Worm (Caenorhabditis elegans) whole organism, L1 larva: ENCODE measurements around the gene vab-23.
A peak's percentile ranks its signal among the peaks of the same experiment; 100 is the strongest.

Experiments
- C16A3.4 ChIP-seq: fragments of 150-350 bp; optimal IDR thresholded peaks from 2 replicates; lab custom pipeline; 2014; ENCODE audit warnings: missing biosample characterization, missing genetic modification characterization
- aha-1 ChIP-seq: fragments of 150-350 bp; optimal IDR thresholded peaks from 2 replicates; lab custom pipeline; 2014; ENCODE audit warnings: missing biosample characterization, missing genetic modification characterization
- alr-1 ChIP-seq: fragments of 200-800 bp; sonication (Bioruptor generic); optimal IDR thresholded peaks from 2 replicates; lab custom pipeline; 2018; ENCODE audit warnings: borderline replicate concordance, mild to moderate bottlenecking, missing genetic modification characterization, missing compliant biosample characterization
- ceh-8 ChIP-seq: fragments of 200-800 bp; sonication (Bioruptor generic); optimal IDR thresholded peaks from 2 replicates; lab custom pipeline; 2018; ENCODE audit warnings: mild to moderate bottlenecking, missing genetic modification characterization, moderate library complexity, missing compliant biosample characterization
- ceh-88 ChIP-seq: fragments of 200-800 bp; sonication (Bioruptor generic); IDR thresholded peaks from 2 replicates; pipeline ENCODE4 v1.3.6; 2022; ENCODE audit warnings: missing genetic modification characterization, missing compliant biosample characterization
- ces-1 ChIP-seq: fragments of 150-350 bp; optimal IDR thresholded peaks from 2 replicates; lab custom pipeline; 2014; ENCODE audit warnings: missing biosample characterization, missing genetic modification reagents, missing genetic modification characterization
- dpl-1 ChIP-seq, 3 experiments: fragments of 150-350 bp in 2 of 3; sonication (generic microtip) in 1 of 3; optimal IDR thresholded peaks; 2 replicates each; lab custom pipeline; 2014 to 2017; ENCODE audit warnings: missing biosample characterization in 3 of 3, missing genetic modification characterization in 3 of 3, missing genetic modification reagents in 3 of 3
- dsc-1 ChIP-seq: sonication (generic microtip); optimal IDR thresholded peaks from 2 replicates; lab custom pipeline; 2016; ENCODE audit warnings: mild to moderate bottlenecking, missing genetic modification characterization, missing compliant biosample characterization
- efl-1 ChIP-seq, 4 experiments: fragments of 150-350 bp; optimal IDR thresholded peaks in 3 of 4; peaks in 1 of 4; 1 replicate in 1 of 4; 2 replicates in 3 of 4; lab custom pipeline; 2014; ENCODE audit warnings: missing biosample characterization in 2 of 4, missing genetic modification characterization in 2 of 4, missing genetic modification reagents in 2 of 4
- egl-27 ChIP-seq, 2 experiments: fragments of 150-350 bp in 1 of 2; sonication (generic microtip); optimal IDR thresholded peaks; 3 replicates each; lab custom pipeline; 2017 to 2018; ENCODE audit warnings: missing biosample characterization in 2 of 2, missing genetic modification characterization in 2 of 2, missing genetic modification reagents in 2 of 2
- elt-2 ChIP-seq: sonication (generic microtip); optimal IDR thresholded peaks from 2 replicates; lab custom pipeline; 2016; ENCODE audit warnings: missing genetic modification characterization, mild to moderate bottlenecking, inconsistent platforms, missing compliant biosample characterization, missing genetic modification reagents
- elt-3 ChIP-seq, 6 experiments: fragments of 150-350 bp in 1 of 6; sonication (generic microtip); optimal IDR thresholded peaks; 2 replicates each; lab custom pipeline; 2017 to 2018; ENCODE audit warnings: missing biosample characterization in 6 of 6, missing genetic modification characterization in 6 of 6, inconsistent platforms in 1 of 6
- fos-1 ChIP-seq: fragments of 150-350 bp; optimal IDR thresholded peaks from 2 replicates; lab custom pipeline; 2014; ENCODE audit warnings: missing biosample characterization, missing genetic modification characterization
- grh-1 ChIP-seq: fragments of 200-800 bp; sonication (Bioruptor generic); IDR thresholded peaks from 2 replicates; pipeline ENCODE4 v1.3.6; 2022; ENCODE audit warnings: missing genetic modification reagents, missing genetic modification characterization, missing compliant biosample characterization
- hpl-2 ChIP-seq: fragments of 150-350 bp; optimal IDR thresholded peaks from 2 replicates; lab custom pipeline; 2014; ENCODE audit warnings: missing biosample characterization, missing genetic modification reagents, missing genetic modification characterization
- isw-1 ChIP-seq: fragments of 200-800 bp; sonication (Bioruptor generic); IDR thresholded peaks from 2 replicates; pipeline ENCODE4 v1.3.6; 2022; ENCODE audit warnings: missing genetic modification characterization, missing compliant biosample characterization
- jun-1 ChIP-seq: fragments of 150-350 bp; optimal IDR thresholded peaks from 2 replicates; lab custom pipeline; 2014; ENCODE audit warnings: missing biosample characterization, missing genetic modification reagents, missing genetic modification characterization
- lin-13 ChIP-seq: fragments of 150-350 bp; optimal IDR thresholded peaks from 2 replicates; lab custom pipeline; 2014; ENCODE audit warnings: missing biosample characterization, missing genetic modification reagents, missing genetic modification characterization
- lin-15B ChIP-seq: fragments of 150-350 bp; sonication (generic microtip); optimal IDR thresholded peaks from 3 replicates; lab custom pipeline; 2014; ENCODE audit warnings: missing biosample characterization, missing genetic modification characterization
- lir-3 ChIP-seq: sonication (generic microtip); optimal IDR thresholded peaks from 2 replicates; lab custom pipeline; 2016; ENCODE audit warnings: mild to moderate bottlenecking, missing genetic modification characterization, moderate library complexity, missing compliant biosample characterization; ENCODE audit not compliant: poor library complexity
- lsy-2 ChIP-seq, 2 experiments: fragments of 150-350 bp; optimal IDR thresholded peaks; 2 replicates each; lab custom pipeline; 2014; ENCODE audit warnings: missing biosample characterization in 2 of 2, missing genetic modification characterization in 2 of 2
- nhr-12 ChIP-seq: sonication (generic microtip); optimal IDR thresholded peaks from 2 replicates; lab custom pipeline; 2017; ENCODE audit warnings: missing biosample characterization, missing genetic modification characterization
- nhr-19 ChIP-seq: fragments of 200-800 bp; sonication (Bioruptor generic); conservative IDR thresholded peaks from 2 replicates; pipeline ENCODE4 v1.3.6; 2022; ENCODE audit warnings: missing genetic modification characterization, missing compliant biosample characterization
- nhr-237 ChIP-seq: fragments of 150-350 bp; optimal IDR thresholded peaks from 2 replicates; lab custom pipeline; 2014; ENCODE audit warnings: missing biosample characterization, missing genetic modification characterization
- nhr-28 ChIP-seq: fragments of 150-350 bp; optimal IDR thresholded peaks from 2 replicates; lab custom pipeline; 2014; ENCODE audit warnings: missing biosample characterization, missing genetic modification characterization
- nhr-84 ChIP-seq: sonication (generic microtip); optimal IDR thresholded peaks from 2 replicates; lab custom pipeline; 2017; ENCODE audit warnings: missing biosample characterization, missing genetic modification characterization
- nhr-90 ChIP-seq: sonication (generic microtip); optimal IDR thresholded peaks from 2 replicates; lab custom pipeline; 2016; ENCODE audit warnings: mild to moderate bottlenecking, missing genetic modification characterization, missing compliant biosample characterization; ENCODE audit not compliant: poor library complexity
- pqm-1 ChIP-seq: sonication (generic microtip); optimal IDR thresholded peaks from 3 replicates; lab custom pipeline; 2017; ENCODE audit warnings: missing biosample characterization, missing genetic modification characterization
- snpc-4 ChIP-seq: fragments of 150-350 bp; optimal IDR thresholded peaks from 2 replicates; lab custom pipeline; 2014; ENCODE audit warnings: missing biosample characterization, missing genetic modification characterization
- sptf-1 ChIP-seq: fragments of 150-350 bp; optimal IDR thresholded peaks from 2 replicates; lab custom pipeline; 2014; ENCODE audit warnings: missing biosample characterization, missing genetic modification characterization
- unc-98 ChIP-seq: fragments of 200-800 bp; sonication (Bioruptor generic); IDR thresholded peaks from 2 replicates; pipeline ENCODE4 v1.3.6; 2022; ENCODE audit warnings: missing genetic modification characterization, missing compliant biosample characterization
- ztf-11 ChIP-seq, 2 experiments: sonication (generic microtip); optimal IDR thresholded peaks; 2 replicates each; lab custom pipeline; 2016 to 2017; ENCODE audit warnings: missing genetic modification characterization in 2 of 2, missing biosample characterization in 1 of 2, missing compliant biosample characterization in 1 of 2
- ztf-4 ChIP-seq: fragments of 150-350 bp; optimal IDR thresholded peaks from 2 replicates; lab custom pipeline; 2014; ENCODE audit warnings: missing biosample characterization, missing genetic modification characterization

Gene vab-23

DNA sequence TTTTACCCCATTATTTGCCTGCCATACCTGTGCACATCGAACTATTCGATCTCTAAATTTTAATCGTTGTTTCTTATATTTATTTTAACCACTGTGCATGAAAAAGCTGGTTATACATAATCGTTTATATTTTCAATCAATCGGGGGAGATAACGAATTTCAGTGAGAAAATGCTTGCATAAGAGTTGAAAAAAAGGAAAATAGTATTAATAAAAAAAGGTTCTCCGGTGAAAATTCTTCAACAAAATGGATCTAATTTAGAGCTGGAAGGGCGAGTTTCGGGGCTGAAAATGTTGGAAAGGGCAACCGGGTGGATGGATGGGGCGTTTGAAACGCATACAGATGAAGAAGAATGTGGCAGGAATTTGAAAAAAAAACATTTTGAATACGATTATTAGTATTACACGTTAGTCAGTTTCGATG, 16.5 kb upstream of the vab-23 start:
- TF ChIP-seq nhr-84 (tag; lab: Kevin White, UChicago) (no peak), lir-3 (tag; lab: Kevin White, UChicago) (no peak), aha-1 (no peak)

- TF ChIP-seq ztf-4 (tag; lab: Kevin White, UChicago) = no peak
- no peak for TF ChIP-seq efl-1 (optimal IDR thresholded peaks at IDR 0.05; lab: Kevin White, UChicago)
- peak in 1 of 2 experiments; percentile 63 for TF ChIP-seq efl-1 (GFP tag; optimal IDR thresholded peaks at IDR 0.05 in 1 of 2; lab: Kevin White, UChicago)
- TF ChIP-seq, all 84 proteins: peak for 1
These were observed 15.9 kb upstream of the vab-23 start for ce11 chrII:11916945-11917344.

DNA sequence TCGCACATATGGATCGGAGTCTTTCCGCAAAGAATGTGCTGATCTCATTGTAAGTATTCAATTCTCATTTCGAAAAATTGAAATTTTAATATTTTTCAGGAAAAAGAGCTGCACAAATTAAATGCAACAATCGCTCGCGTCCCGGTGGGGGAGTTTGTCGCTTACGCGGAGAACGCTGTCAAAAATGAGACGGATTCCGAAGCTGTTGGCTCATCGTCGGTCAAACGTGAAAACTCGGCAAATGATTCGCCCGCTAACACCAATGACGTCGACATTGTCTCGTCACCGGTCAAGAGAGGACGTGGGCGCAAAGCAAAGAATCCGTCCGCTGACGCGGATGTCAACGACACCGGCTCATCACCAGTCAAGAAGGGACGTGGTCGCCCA, 15.5 kb upstream of the vab-23 start:
- TF ChIP-seq nhr-28 (tag; lab: Kevin White, UChicago) (no peak), sptf-1 (no peak), snpc-4 (tag; lab: Kevin White, UChicago) (no peak), lin-15B (tag; lab: Kevin White, UChicago) (no peak), efl-1 (optimal IDR thresholded peaks at IDR 0.05; lab: Kevin White, UChicago) (no peak), efl-1 (GFP tag; optimal IDR thresholded peaks at IDR 0.05 in 1 of 2; lab: Kevin White, UChicago) (no peak), dpl-1 (GFP tag; optimal IDR thresholded peaks at IDR 0.05; lab: Kevin White, UChicago) (no peak), nhr-237 (no peak), fos-1 (tag; lab: Kevin White, UChicago) (no peak), dsc-1 (tag; lab: Kevin White, UChicago) (no peak), isw-1 (GFP tag; lab: Robert Waterston, UW) (no peak), jun-1 (tag; lab: Kevin White, UChicago) (no peak), pqm-1 (no peak), ceh-8 (GFP tag; lab: Kevin White, UChicago) (no peak), ces-1 (GFP tag; lab: Kevin White, UChicago) (no peak), lin-13 (GFP tag; lab: Kevin White, UChicago) (no peak), ceh-88 (GFP tag; lab: Robert Waterston, UW) (no peak), alr-1 (tag; lab: Kevin White, UChicago) (no peak), nhr-84 (tag; lab: Kevin White, UChicago) (no peak)

ce11 chrII:11915770-11916554, 15.0 kb upstream of the vab-23 start, which contains the start of the genes vps-15 and hmg-12:
TSS of gene vps-15 (minus strand) at chrII:11915852.
TSS of gene hmg-12 (plus strand) at chrII:11916513.
- TF ChIP-seq lsy-2 (tag; optimal IDR thresholded peaks at IDR 0.05; lab: Kevin White, UChicago) = peak; percentile 80 to 87
- TF ChIP-seq grh-1 (GFP tag; lab: Robert Waterston, UW) = no peak
- peak; percentile 58 for TF ChIP-seq hpl-2 (GFP tag; lab: Kevin White, UChicago)
- no peak for TF ChIP-seq elt-3 (tag; optimal IDR thresholded peaks at IDR 0.05; lab: Kevin White, UChicago)
- no peak for TF ChIP-seq unc-98 (GFP tag; lab: Robert Waterston, UW)
- no peak for TF ChIP-seq nhr-12 (tag; lab: Kevin White, UChicago)
- TF ChIP-seq dpl-1 (GFP tag; optimal IDR thresholded peaks at IDR 0.05; lab: Kevin White, UChicago) = peak in 2 of 3 experiments; percentile 10 to 19
- TF ChIP-seq efl-1 (optimal IDR thresholded peaks at IDR 0.05; lab: Kevin White, UChicago) = peak; percentile 31 to 85
- TF ChIP-seq efl-1 (GFP tag; optimal IDR thresholded peaks at IDR 0.05 in 1 of 2; lab: Kevin White, UChicago) = peak in 1 of 2 experiments; percentile 20
- TF ChIP-seq, all 84 proteins: peak for 4

DNA sequence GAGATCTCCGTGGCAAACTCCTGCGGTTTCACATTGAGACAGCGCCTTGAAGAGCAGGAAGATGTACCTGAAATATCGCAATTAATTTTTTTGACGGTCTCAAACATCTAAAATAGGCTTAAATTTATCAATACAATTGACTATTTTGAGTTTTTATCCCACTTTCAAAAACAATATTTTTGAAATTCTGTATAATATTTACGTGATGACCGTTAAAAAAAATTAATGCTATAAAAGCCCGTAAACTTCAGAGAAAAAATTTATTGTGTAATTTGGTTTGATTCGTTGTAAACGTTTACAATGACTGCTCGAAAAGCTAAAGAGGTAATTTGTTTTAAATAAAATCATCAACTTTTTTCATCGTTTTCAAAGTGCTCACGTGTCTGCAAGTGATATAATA, 13.3 kb upstream of the vab-23 start, which contains the start of gene ZK930.7:
ZK930.7 (plus strand) TSS at position 301 of the 400 bp plus-strand sequence.
- TF ChIP-seq nhr-19 (no peak), elt-2 (tag; lab: Kevin White, UChicago) (no peak), nhr-90 (tag; lab: Kevin White, UChicago) (no peak), ztf-11 (tag; optimal IDR thresholded peaks at IDR 0.05; lab: Kevin White, UChicago) (no peak), jun-1 (tag; lab: Kevin White, UChicago) (no peak), sptf-1 (no peak), aha-1 (no peak), C16A3.4 (no peak), dsc-1 (tag; lab: Kevin White, UChicago) (no peak), hpl-2 (GFP tag; lab: Kevin White, UChicago) (no peak), egl-27 (tag; optimal IDR thresholded peaks at IDR 0.05; lab: Kevin White, UChicago) (no peak)
